Fruit fly (Drosophila melanogaster) whole organism, embryonic: ENCODE measurements around the gene jhamt.
A peak's percentile ranks its signal among the peaks of the same experiment; 100 is the strongest.

ENCODE experiments used
- ATbp ChIP-seq: fragments of 200-800 bp; sonication (Bioruptor generic); optimal IDR thresholded peaks from 2 replicates; lab custom pipeline; 2017; ENCODE audit warnings: missing biosample characterization, mild to moderate bottlenecking, missing genetic modification characterization, missing genetic modification reagents
- Atf-2 ChIP-seq: fragments of 200-800 bp; sonication (Bioruptor generic); optimal IDR thresholded peaks from 2 replicates; lab custom pipeline; 2016; ENCODE audit warnings: missing biosample characterization, missing genetic modification characterization
- Bgb ChIP-seq: fragments of 200-800 bp; sonication (Bioruptor generic); IDR thresholded peaks from 2 replicates; pipeline ENCODE4 v1.3.6; 2022; ENCODE audit warnings: missing biosample characterization, missing genetic modification characterization; ENCODE audit not compliant: partially characterized antibody
- C15 ChIP-seq: fragments of 200-800 bp; sonication (Bioruptor generic); IDR thresholded peaks from 3 replicates; pipeline ENCODE4 v1.3.6; 2022; ENCODE audit warnings: missing biosample characterization, missing genetic modification characterization
- CG10431 ChIP-seq: fragments of 200-800 bp; sonication (Bioruptor generic); optimal IDR thresholded peaks from 3 replicates; lab custom pipeline; 2018; ENCODE audit warnings: missing biosample characterization, mild to moderate bottlenecking, missing genetic modification characterization
- CG11398 ChIP-seq: fragments of 200-800 bp; sonication (Bioruptor generic); optimal IDR thresholded peaks from 2 replicates; lab custom pipeline; 2016; ENCODE audit warnings: missing biosample characterization, missing genetic modification characterization
- CG13624 ChIP-seq: fragments of 200-800 bp; sonication (Bioruptor generic); optimal IDR thresholded peaks from 2 replicates; lab custom pipeline; 2016; ENCODE audit warnings: missing biosample characterization, missing genetic modification characterization
- CG1602 ChIP-seq: fragments of 200-800 bp; sonication (Bioruptor generic); optimal IDR thresholded peaks from 3 replicates; lab custom pipeline; 2016; ENCODE audit warnings: missing biosample characterization, missing genetic modification characterization
- CG30020 ChIP-seq: fragments of 200-800 bp; optimal IDR thresholded peaks from 2 replicates; lab custom pipeline; 2019; ENCODE audit warnings: missing biosample characterization, mild to moderate bottlenecking, missing genetic modification characterization, moderate library complexity
- CG3065 ChIP-seq: fragments of 200-800 bp; sonication (Bioruptor generic); optimal IDR thresholded peaks from 2 replicates; lab custom pipeline; 2016; ENCODE audit warnings: missing biosample characterization, missing genetic modification characterization
- CG3838 ChIP-seq: fragments of 200-800 bp; sonication (Bioruptor generic); optimal IDR thresholded peaks from 3 replicates; lab custom pipeline; 2016; ENCODE audit warnings: missing biosample characterization, missing genetic modification characterization
- CG4328 ChIP-seq: fragments of 200-800 bp; sonication (Bioruptor generic); optimal IDR thresholded peaks from 3 replicates; lab custom pipeline; 2017; ENCODE audit warnings: missing biosample characterization, missing genetic modification reagents, missing genetic modification characterization
- CG4424 ChIP-seq: fragments of 200-800 bp; sonication (Bioruptor generic); optimal IDR thresholded peaks from 3 replicates; lab custom pipeline; 2016; ENCODE audit warnings: missing biosample characterization, missing genetic modification characterization
- CG6791 ChIP-seq: fragments of 200-800 bp; sonication (Bioruptor generic); IDR thresholded peaks from 3 replicates; pipeline ENCODE4 v1.3.6; 2022; ENCODE audit warnings: missing biosample characterization, missing genetic modification characterization; ENCODE audit not compliant: partially characterized antibody
- CG7271 ChIP-seq: fragments of 200-800 bp; sonication (Bioruptor generic); optimal IDR thresholded peaks from 2 replicates; lab custom pipeline; 2018; ENCODE audit warnings: missing biosample characterization, mild to moderate bottlenecking, missing genetic modification characterization, moderate library complexity
- CG7786 ChIP-seq: fragments of 200-800 bp; sonication (Bioruptor generic); optimal IDR thresholded peaks from 2 replicates; lab custom pipeline; 2016; ENCODE audit warnings: missing biosample characterization, missing genetic modification characterization
- CG9797 ChIP-seq: fragments of 200-800 bp; sonication (Bioruptor generic); optimal IDR thresholded peaks from 3 replicates; lab custom pipeline; 2018; ENCODE audit warnings: missing biosample characterization, mild to moderate bottlenecking, missing genetic modification characterization
- CkIIα-i1 ChIP-seq: fragments of 200-800 bp; sonication (Bioruptor generic); IDR thresholded peaks from 2 replicates; pipeline ENCODE4 v1.3.6; 2022; ENCODE audit warnings: missing biosample characterization, missing genetic modification characterization
- CoRest ChIP-seq: fragments of 200-800 bp; sonication (Bioruptor generic); optimal IDR thresholded peaks from 3 replicates; lab custom pipeline; 2018; ENCODE audit warnings: missing biosample characterization, mild to moderate bottlenecking, missing genetic modification characterization, moderate library complexity
- D19A ChIP-seq: fragments of 200-800 bp; optimal IDR thresholded peaks from 3 replicates; lab custom pipeline; 2019; ENCODE audit warnings: missing biosample characterization, mild to moderate bottlenecking, missing genetic modification characterization, moderate library complexity
- Ets97D ChIP-seq: fragments of 200-800 bp; sonication (Bioruptor generic); optimal IDR thresholded peaks from 3 replicates; lab custom pipeline; 2016; ENCODE audit warnings: missing biosample characterization, missing genetic modification characterization
- Hmx ChIP-seq: fragments of 200-800 bp; sonication (Bioruptor generic); optimal IDR thresholded peaks from 2 replicates; lab custom pipeline; 2016; ENCODE audit warnings: missing biosample characterization, missing genetic modification characterization
- Kr ChIP-seq: fragments of 200-800 bp; sonication (Bioruptor generic); optimal IDR thresholded peaks from 2 replicates; lab custom pipeline; 2017; ENCODE audit warnings: missing biosample characterization, mild to moderate bottlenecking, missing genetic modification characterization
- NC2α ChIP-seq: fragments of 200-800 bp; sonication (Bioruptor generic); optimal IDR thresholded peaks from 2 replicates; lab custom pipeline; 2016; ENCODE audit warnings: missing biosample characterization, missing genetic modification characterization
- NFAT ChIP-seq: fragments of 200-800 bp; sonication (Bioruptor generic); IDR thresholded peaks from 2 replicates; pipeline ENCODE4 v1.3.6; 2022; ENCODE audit warnings: missing biosample characterization, missing genetic modification characterization
- Nf-YC ChIP-seq: fragments of 200-800 bp; optimal IDR thresholded peaks from 3 replicates; lab custom pipeline; 2019; ENCODE audit warnings: missing biosample characterization, mild to moderate bottlenecking, missing genetic modification characterization, moderate library complexity
- Opbp ChIP-seq: fragments of 200-800 bp; sonication (Bioruptor generic); IDR thresholded peaks from 3 replicates; pipeline ENCODE4 v1.3.6; 2022; ENCODE audit warnings: missing biosample characterization, missing genetic modification characterization; ENCODE audit not compliant: partially characterized antibody
- Tbp ChIP-seq: fragments of >200 bp; optimal IDR thresholded peaks from 2 replicates; lab custom pipeline; 2018; ENCODE audit warnings: missing biosample characterization, missing genetic modification characterization
- bowl ChIP-seq: fragments of 200-800 bp; sonication (Bioruptor generic); IDR thresholded peaks from 2 replicates; pipeline ENCODE4 v1.3.6; 2022; ENCODE audit warnings: missing biosample characterization, missing genetic modification characterization
- caup ChIP-seq: fragments of 200-800 bp; sonication (Bioruptor generic); optimal IDR thresholded peaks from 3 replicates; lab custom pipeline; 2017; ENCODE audit warnings: missing biosample characterization, mild to moderate bottlenecking, missing genetic modification characterization, moderate library complexity; ENCODE audit not compliant: severe bottlenecking
- chm ChIP-seq: fragments of 200-800 bp; sonication (Bioruptor generic); IDR thresholded peaks from 2 replicates; pipeline ENCODE4 v1.3.6; 2022; ENCODE audit warnings: missing biosample characterization, missing genetic modification characterization
- fd3F ChIP-seq: fragments of 200-800 bp; sonication (Bioruptor generic); optimal IDR thresholded peaks from 2 replicates; lab custom pipeline; 2018; ENCODE audit warnings: missing biosample characterization, mild to moderate bottlenecking, missing genetic modification characterization, moderate library complexity
- fd96Cb ChIP-seq: fragments of 200-800 bp; sonication (Bioruptor generic); optimal IDR thresholded peaks from 2 replicates; lab custom pipeline; 2018; ENCODE audit warnings: missing biosample characterization, mild to moderate bottlenecking, missing genetic modification characterization, moderate library complexity
- hth ChIP-seq: fragments of >200 bp; optimal IDR thresholded peaks from 2 replicates; lab custom pipeline; 2017; ENCODE audit warnings: inconsistent platforms
- ken ChIP-seq: fragments of 200-800 bp; sonication (Bioruptor generic); IDR thresholded peaks from 3 replicates; pipeline ENCODE4 v1.3.6; 2022; ENCODE audit warnings: missing biosample characterization, missing genetic modification characterization
- lilli ChIP-seq: fragments of 200-800 bp; sonication (Bioruptor generic); optimal IDR thresholded peaks from 3 replicates; lab custom pipeline; 2016; ENCODE audit warnings: missing biosample characterization, missing genetic modification characterization
- nerfin-1 ChIP-seq: fragments of 200-800 bp; sonication (Bioruptor generic); optimal IDR thresholded peaks from 3 replicates; lab custom pipeline; 2019; ENCODE audit warnings: missing biosample characterization, mild to moderate bottlenecking, missing genetic modification characterization, moderate library complexity
- otp ChIP-seq: fragments of 200-800 bp; sonication (Bioruptor generic); IDR thresholded peaks from 3 replicates; pipeline ENCODE4, ENCODE4 v1.3.6; 2022; ENCODE audit warnings: missing biosample characterization, missing genetic modification characterization
- pum ChIP-seq: fragments of 200-800 bp; sonication (Bioruptor generic); optimal IDR thresholded peaks from 2 replicates; lab custom pipeline; 2016; ENCODE audit warnings: missing biosample characterization, missing genetic modification characterization
- ranshi ChIP-seq: fragments of 200-800 bp; sonication (Bioruptor generic); IDR thresholded peaks from 2 replicates; pipeline ENCODE4 v1.3.6; 2022; ENCODE audit warnings: missing biosample characterization, missing genetic modification characterization
- run ChIP-seq: fragments of 200-800 bp; sonication (Bioruptor generic); optimal IDR thresholded peaks from 3 replicates; lab custom pipeline; 2018; ENCODE audit warnings: missing biosample characterization, mild to moderate bottlenecking, missing genetic modification characterization
- scrt ChIP-seq: fragments of 200-800 bp; sonication (Bioruptor generic); optimal IDR thresholded peaks from 2 replicates; lab custom pipeline; 2018; ENCODE audit warnings: missing biosample characterization, mild to moderate bottlenecking, missing genetic modification characterization, moderate library complexity
- sens ChIP-seq: fragments of 200-800 bp; sonication (Bioruptor generic); peaks from one replicate; lab custom pipeline; 2016; ENCODE audit warnings: missing biosample characterization, missing genetic modification characterization
- sisA ChIP-seq: fragments of 200-800 bp; sonication (Bioruptor generic); IDR thresholded peaks from 2 replicates; pipeline ENCODE4 v1.3.6; 2022; ENCODE audit warnings: missing biosample characterization, missing genetic modification characterization
- sqz ChIP-seq: fragments of 200-800 bp; sonication (Bioruptor generic); optimal IDR thresholded peaks from 3 replicates; lab custom pipeline; 2018; ENCODE audit warnings: missing biosample characterization, mild to moderate bottlenecking, missing genetic modification characterization
- stc ChIP-seq: fragments of 200-800 bp; sonication (Bioruptor generic); IDR thresholded peaks from 2 replicates; pipeline ENCODE4 v1.3.6; 2022; ENCODE audit warnings: missing biosample characterization, missing genetic modification characterization
- tap ChIP-seq: fragments of 200-800 bp; optimal IDR thresholded peaks from 3 replicates; lab custom pipeline; 2019; ENCODE audit warnings: missing biosample characterization, mild to moderate bottlenecking, missing genetic modification characterization, moderate library complexity
- trh ChIP-seq: fragments of 200-800 bp; sonication (Bioruptor generic); optimal IDR thresholded peaks from 2 replicates; lab custom pipeline; 2016; ENCODE audit warnings: missing biosample characterization, missing genetic modification characterization
- ttk ChIP-seq: fragments of 200-800 bp; sonication (Bioruptor generic); IDR thresholded peaks from 2 replicates; pipeline ENCODE4 v2.1.2; 2022; ENCODE audit warnings: missing biosample characterization, missing genetic modification characterization
- zfh2 ChIP-seq: fragments of 200-800 bp; sonication (Bioruptor generic); optimal IDR thresholded peaks from 2 replicates; lab custom pipeline; 2016; ENCODE audit warnings: missing biosample characterization, missing genetic modification characterization

The jhamt gene

DNA sequence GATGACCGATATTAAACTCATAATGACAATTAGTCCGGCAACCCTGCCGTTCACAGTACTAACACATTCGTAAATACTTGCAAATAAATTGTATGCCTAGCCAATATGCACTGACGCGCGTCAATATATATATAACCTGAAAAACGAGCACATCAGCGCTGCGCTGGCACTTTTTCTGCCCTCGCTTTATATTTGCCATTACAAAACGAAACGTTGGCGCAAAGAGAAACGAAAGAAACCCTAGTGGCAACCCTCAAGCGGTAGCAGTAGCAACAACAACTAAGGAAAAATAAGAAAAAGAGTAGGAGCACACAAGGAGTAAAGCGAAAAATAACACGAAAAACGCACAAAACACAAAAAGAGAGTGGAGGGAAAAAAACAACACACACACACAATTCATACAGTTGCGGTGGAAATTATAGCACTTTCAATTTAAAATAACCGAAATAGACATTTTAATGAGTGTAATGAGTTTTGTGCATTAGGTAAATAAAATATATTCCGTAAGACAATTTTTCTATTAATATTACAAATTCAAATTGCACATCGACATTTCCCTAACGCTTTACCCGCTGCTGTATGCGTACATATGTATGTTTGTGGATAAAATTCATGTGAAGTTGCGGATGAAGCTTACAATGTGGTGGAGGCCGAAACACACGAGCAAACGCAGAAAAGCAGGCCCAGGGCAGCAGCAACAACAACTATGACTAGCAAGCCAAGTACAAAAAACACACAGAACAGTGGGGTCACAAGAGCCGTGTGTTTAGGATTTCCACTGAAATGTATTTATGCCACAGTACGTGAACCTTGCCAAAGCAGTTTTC lies 14.7 kb upstream of the jhamt start (continued):
- peak; percentile 100 for TF ChIP-seq sens (GFP tag; lab: Kevin White, UChicago)
- TF ChIP-seq bowl (GFP tag; lab: Robert Waterston, UW) = peak; percentile 98
- peak; percentile 99 for TF ChIP-seq chm (GFP tag; lab: Robert Waterston, UW)
- peak; percentile 96 for TF ChIP-seq zfh2 (GFP tag; lab: Kevin White, UChicago)
- TF ChIP-seq sisA (GFP tag; lab: Robert Waterston, UW) = peak; percentile 99
- TF ChIP-seq Kr (GFP tag; lab: Kevin White, UChicago) = peak; percentile 80
- peak; percentile 99 for TF ChIP-seq ken (GFP tag; lab: Robert Waterston, UW)
- no peak for TF ChIP-seq Bgb
- TF ChIP-seq CG4328 (GFP tag; lab: Kevin White, UChicago) = peak; percentile 98
- TF ChIP-seq CG10431 = peak; percentile 96
- no peak for TF ChIP-seq hth
- peak; percentile 99 for TF ChIP-seq tap
- TF ChIP-seq CG1602 (GFP tag; lab: Kevin White, UChicago) = peak; percentile 99
- peak; percentile 99 for TF ChIP-seq sqz (GFP tag; lab: Kevin White, UChicago)
- peak; percentile 97 for TF ChIP-seq Hmx
- peak; percentile 98 for TF ChIP-seq ttk (GFP tag; lab: Robert Waterston, UW)
- TF ChIP-seq otp (GFP tag; lab: Robert Waterston, UW) = peak; percentile 98
- TF ChIP-seq stc (GFP tag; lab: Robert Waterston, UW) = peak; percentile 99
- TF ChIP-seq CG13624 = peak; percentile 99
- peak; percentile 97 for TF ChIP-seq trh (GFP tag; lab: Kevin White, UChicago)
- peak; percentile 97 for TF ChIP-seq C15 (GFP tag; lab: Robert Waterston, UW)
- TF ChIP-seq CG6791 = no peak
- TF ChIP-seq CG3065 (GFP tag; lab: Kevin White, UChicago) = peak; percentile 96
- peak; percentile 94 for TF ChIP-seq CG3838
- TF ChIP-seq CG30020 (tag; lab: Kevin White, UChicago) = peak; percentile 89
- TF ChIP-seq ranshi (GFP tag; lab: Robert Waterston, UW) = peak; percentile 98
- TF ChIP-seq CG9797 (GFP tag; lab: Kevin White, UChicago) = peak; percentile 65
- peak; percentile 95 for TF ChIP-seq NC2α (GFP tag; lab: Kevin White, UChicago)
- TF ChIP-seq pum (GFP tag; lab: Kevin White, UChicago) = peak; percentile 98
- TF ChIP-seq nerfin-1 = peak; percentile 98
- peak; percentile 98 for TF ChIP-seq D19A
- peak; percentile 99 for TF ChIP-seq ATbp (GFP tag; lab: Kevin White, UChicago)
- TF ChIP-seq caup (GFP tag; lab: Kevin White, UChicago) = peak; percentile 99
- peak; percentile 97 for TF ChIP-seq CG11398 (GFP tag; lab: Kevin White, UChicago)
- TF ChIP-seq CG7786 = peak; percentile 97
- peak; percentile 94 for TF ChIP-seq CG7271 (tag; lab: Kevin White, UChicago)
- peak; percentile 99 for TF ChIP-seq fd3F (GFP tag; lab: Kevin White, UChicago)
- peak; percentile 94 for TF ChIP-seq Ets97D (GFP tag; lab: Kevin White, UChicago)
- peak; percentile 99 for TF ChIP-seq fd96Cb
- TF ChIP-seq Tbp (GFP tag; lab: Kevin White, UChicago) = no peak
- peak; percentile 99 for TF ChIP-seq CoRest (tag; lab: Kevin White, UChicago)
- TF ChIP-seq NFAT = peak; percentile 98
- no peak for TF ChIP-seq Opbp (GFP tag; lab: Robert Waterston, UW)
- peak; percentile 92 for TF ChIP-seq Nf-YC (tag; lab: Kevin White, UChicago)
- TF ChIP-seq scrt (GFP tag; lab: Kevin White, UChicago) = peak; percentile 98
- peak; percentile 99 for TF ChIP-seq CG4424
- peak; percentile 99 for TF ChIP-seq run (tag; lab: Kevin White, UChicago)
- TF ChIP-seq lilli (GFP tag; lab: Kevin White, UChicago) = peak; percentile 99
- peak; percentile 98 for TF ChIP-seq Atf-2 (GFP tag; lab: Kevin White, UChicago)
- TF ChIP-seq CkIIα-i1 (GFP tag; lab: Robert Waterston, UW) = peak; percentile 93
